Fruit fly (Drosophila melanogaster) whole organism, embryonic: ENCODE measurements around the gene Alp13.

Source experiments
- ATbp ChIP-seq: fragments of 200-800 bp; sonication (Bioruptor generic); optimal IDR thresholded peaks from 2 replicates; lab custom pipeline; 2017; ENCODE audit warnings: missing biosample characterization, mild to moderate bottlenecking, missing genetic modification characterization, missing genetic modification reagents
- Atf6 ChIP-seq: fragments of 200-800 bp; sonication (Bioruptor generic); IDR thresholded peaks from 2 replicates; pipeline ENCODE4 v1.3.6; 2022; ENCODE audit warnings: missing biosample characterization, missing genetic modification characterization
- CG10147 ChIP-seq: fragments of 200-800 bp; sonication (Bioruptor generic); optimal IDR thresholded peaks from 2 replicates; lab custom pipeline; 2019; ENCODE audit warnings: missing biosample characterization, mild to moderate bottlenecking, missing genetic modification characterization, moderate library complexity
- CG10654 ChIP-seq: fragments of 200-800 bp; sonication (Bioruptor generic); optimal IDR thresholded peaks from 2 replicates; lab custom pipeline; 2016; ENCODE audit warnings: missing biosample characterization, missing genetic modification characterization
- CG11696 ChIP-seq: fragments of 200-800 bp; sonication (Bioruptor generic); IDR thresholded peaks from 2 replicates; pipeline ENCODE4 v1.3.6; 2022; ENCODE audit warnings: missing biosample characterization, missing genetic modification characterization
- CG12299 ChIP-seq: fragments of 200-800 bp; sonication (Bioruptor generic); optimal IDR thresholded peaks from 2 replicates; lab custom pipeline; 2018; ENCODE audit warnings: missing biosample characterization, mild to moderate bottlenecking, missing genetic modification characterization
- CG12391 ChIP-seq: fragments of 200-800 bp; sonication (Bioruptor generic); optimal IDR thresholded peaks from 3 replicates; lab custom pipeline; 2018; ENCODE audit warnings: missing biosample characterization, mild to moderate bottlenecking, missing genetic modification characterization, moderate library complexity
- CG13296 ChIP-seq: fragments of 200-800 bp; sonication (Bioruptor generic); optimal IDR thresholded peaks from 3 replicates; lab custom pipeline; 2018; ENCODE audit warnings: missing biosample characterization, mild to moderate bottlenecking, missing genetic modification characterization
- CG14860 ChIP-seq: fragments of 200-800 bp; sonication (Bioruptor generic); IDR thresholded peaks from 3 replicates; pipeline ENCODE4 v1.3.6; 2022; ENCODE audit warnings: missing biosample characterization, missing genetic modification characterization; ENCODE audit not compliant: partially characterized antibody
- CG15514 ChIP-seq: fragments of 200-800 bp; sonication (Bioruptor generic); optimal IDR thresholded peaks from 3 replicates; lab custom pipeline; 2017; ENCODE audit warnings: missing biosample characterization, missing genetic modification characterization, mild to moderate bottlenecking, moderate library complexity, missing genetic modification reagents
- CG18011 ChIP-seq: fragments of 200-800 bp; sonication (Bioruptor generic); optimal IDR thresholded peaks from 2 replicates; lab custom pipeline; 2017; ENCODE audit warnings: missing biosample characterization, missing genetic modification characterization, mild to moderate bottlenecking, moderate library complexity, missing genotype
- CG18619 ChIP-seq: fragments of 200-800 bp; sonication (Bioruptor generic); optimal IDR thresholded peaks from 3 replicates; lab custom pipeline; 2017; ENCODE audit warnings: missing biosample characterization, mild to moderate bottlenecking, missing genetic modification characterization
- CG2712 ChIP-seq: fragments of 200-800 bp; optimal IDR thresholded peaks from 3 replicates; lab custom pipeline; 2019; ENCODE audit warnings: missing biosample characterization, mild to moderate bottlenecking, missing genetic modification characterization, moderate library complexity
- CG32767 ChIP-seq: fragments of 200-800 bp; sonication (Bioruptor generic); IDR thresholded peaks from 2 replicates; pipeline ENCODE4 v1.3.6; 2022; ENCODE audit warnings: missing biosample characterization, missing genetic modification characterization
- CG33557 ChIP-seq: fragments of 200-800 bp; sonication (Bioruptor generic); optimal IDR thresholded peaks from 2 replicates; lab custom pipeline; 2019; ENCODE audit warnings: missing biosample characterization, mild to moderate bottlenecking, missing genetic modification characterization, moderate library complexity
- CG6272 ChIP-seq: fragments of 200-800 bp; sonication (Bioruptor generic); IDR thresholded peaks from 2 replicates; pipeline ENCODE4 v1.3.6; 2022; ENCODE audit warnings: missing biosample characterization, missing genetic modification characterization
- CG6791 ChIP-seq: fragments of 200-800 bp; sonication (Bioruptor generic); IDR thresholded peaks from 3 replicates; pipeline ENCODE4 v1.3.6; 2022; ENCODE audit warnings: missing biosample characterization, missing genetic modification characterization; ENCODE audit not compliant: partially characterized antibody
- CG7372 ChIP-seq: fragments of 200-800 bp; sonication (Bioruptor generic); IDR thresholded peaks from 2 replicates; pipeline ENCODE4 v1.3.6; 2022; ENCODE audit warnings: missing biosample characterization, missing genetic modification characterization
- CG8089 ChIP-seq: fragments of 200-800 bp; sonication (Bioruptor generic); optimal IDR thresholded peaks from 3 replicates; lab custom pipeline; 2016; ENCODE audit warnings: missing biosample characterization, missing genetic modification characterization
- Dbx ChIP-seq: fragments of 200-800 bp; sonication (Bioruptor generic); IDR thresholded peaks from 3 replicates; pipeline ENCODE4 v1.3.6; 2022; ENCODE audit warnings: missing biosample characterization, missing genetic modification characterization
- Dek ChIP-seq: fragments of 200-800 bp; sonication (Bioruptor generic); optimal IDR thresholded peaks from 3 replicates; lab custom pipeline; 2019; ENCODE audit warnings: missing biosample characterization, mild to moderate bottlenecking, missing genetic modification characterization, moderate library complexity
- Dref ChIP-seq: fragments of 200-800 bp; sonication (Bioruptor generic); IDR thresholded peaks from 2 replicates; pipeline ENCODE4 v1.3.6; 2022; ENCODE audit warnings: missing biosample characterization, missing genetic modification characterization
- H15 ChIP-seq: fragments of 200-800 bp; sonication (Bioruptor generic); IDR thresholded peaks from 3 replicates; pipeline ENCODE4 v1.3.6; 2022; ENCODE audit warnings: missing biosample characterization, missing genetic modification characterization
- HmgD ChIP-seq: fragments of 200-800 bp; sonication (Bioruptor generic); optimal IDR thresholded peaks from 3 replicates; lab custom pipeline; 2016; ENCODE audit warnings: missing biosample characterization, missing genetic modification characterization
- Hr3 ChIP-seq: fragments of 200-800 bp; sonication (Bioruptor generic); optimal IDR thresholded peaks from 3 replicates; lab custom pipeline; 2016; ENCODE audit warnings: missing biosample characterization, missing genetic modification characterization
- Hr39 ChIP-seq: fragments of >200 bp; optimal IDR thresholded peaks from 2 replicates; lab custom pipeline; 2017
- Lim3 ChIP-seq: fragments of 200-800 bp; sonication (Bioruptor generic); IDR thresholded peaks from 2 replicates; pipeline ENCODE4 v1.3.6; 2022; ENCODE audit warnings: missing biosample characterization, missing genetic modification characterization
- Mes4 ChIP-seq: fragments of 200-800 bp; sonication (Bioruptor generic); optimal IDR thresholded peaks from 2 replicates; lab custom pipeline; 2016; ENCODE audit warnings: missing biosample characterization, missing genetic modification characterization
- NC2α ChIP-seq: fragments of 200-800 bp; sonication (Bioruptor generic); optimal IDR thresholded peaks from 2 replicates; lab custom pipeline; 2016; ENCODE audit warnings: missing biosample characterization, missing genetic modification characterization
- Neu2 ChIP-seq: fragments of 200-800 bp; sonication (Bioruptor generic); optimal IDR thresholded peaks from 3 replicates; lab custom pipeline; 2016; ENCODE audit warnings: missing biosample characterization, missing genetic modification characterization, borderline replicate concordance
- Ptx1 ChIP-seq: fragments of 200-800 bp; sonication (Bioruptor generic); IDR thresholded peaks from 2 replicates; pipeline ENCODE4 v1.3.6; 2022; ENCODE audit warnings: missing biosample characterization, missing genetic modification characterization
- Sin3A ChIP-seq: fragments of >200 bp; optimal IDR thresholded peaks from 2 replicates; lab custom pipeline; 2018
- Sox102F ChIP-seq: fragments of 200-800 bp; sonication (Bioruptor generic); optimal IDR thresholded peaks from 2 replicates; lab custom pipeline; 2018; ENCODE audit warnings: missing biosample characterization, mild to moderate bottlenecking, missing genetic modification characterization, moderate library complexity
- Sry-β ChIP-seq: fragments of 200-800 bp; sonication (Bioruptor generic); optimal IDR thresholded peaks from 2 replicates; lab custom pipeline; 2018; ENCODE audit warnings: missing biosample characterization, mild to moderate bottlenecking, missing genetic modification characterization, moderate library complexity
- Sry-δ ChIP-seq: fragments of 200-800 bp; sonication (Bioruptor generic); optimal IDR thresholded peaks from 2 replicates; lab custom pipeline; 2016; ENCODE audit warnings: missing biosample characterization, missing genetic modification characterization
- Taf1 ChIP-seq: fragments of 200-800 bp; sonication (Bioruptor generic); IDR thresholded peaks from 2 replicates; pipeline ENCODE4 v1.3.6; 2022; ENCODE audit warnings: missing biosample characterization, missing genetic modification characterization
- Usf ChIP-seq: fragments of 200-800 bp; sonication (Bioruptor generic); optimal IDR thresholded peaks from 2 replicates; lab custom pipeline; 2017; ENCODE audit warnings: missing genotype, missing biosample characterization, missing genetic modification characterization
- Xrp1 ChIP-seq: fragments of 200-800 bp; sonication (Bioruptor generic); IDR thresholded peaks from 2 replicates; pipeline ENCODE4 v1.3.6; 2022; ENCODE audit warnings: missing biosample characterization, missing genetic modification characterization
- chm ChIP-seq: fragments of 200-800 bp; sonication (Bioruptor generic); IDR thresholded peaks from 2 replicates; pipeline ENCODE4 v1.3.6; 2022; ENCODE audit warnings: missing biosample characterization, missing genetic modification characterization
- crol ChIP-seq: fragments of 200-800 bp; sonication (Bioruptor generic); IDR thresholded peaks from 2 replicates; pipeline ENCODE4 v1.3.6; 2022; ENCODE audit warnings: missing biosample characterization, missing genetic modification characterization
- en ChIP-seq: fragments of 200-800 bp; sonication (Bioruptor generic); optimal IDR thresholded peaks from 2 replicates; lab custom pipeline; 2016; ENCODE audit warnings: missing biosample characterization, missing genetic modification characterization
- grau ChIP-seq: fragments of 200-800 bp; optimal IDR thresholded peaks from 3 replicates; lab custom pipeline; 2019; ENCODE audit warnings: missing biosample characterization, mild to moderate bottlenecking, missing genetic modification characterization, moderate library complexity
- ken ChIP-seq: fragments of 200-800 bp; sonication (Bioruptor generic); IDR thresholded peaks from 3 replicates; pipeline ENCODE4 v1.3.6; 2022; ENCODE audit warnings: missing biosample characterization, missing genetic modification characterization
- lola ChIP-seq, 3 experiments: fragments of >200 bp in 2 of 3; fragments of 200-800 bp in 1 of 3; sonication (Bioruptor generic) in 1 of 3; optimal IDR thresholded peaks; 2 replicates each; lab custom pipeline; 2017 to 2019; ENCODE audit warnings: missing biosample characterization in 3 of 3, missing genetic modification characterization in 3 of 3, mild to moderate bottlenecking in 1 of 3, moderate library complexity in 1 of 3
- luna ChIP-seq: fragments of 200-800 bp; sonication (Bioruptor generic); optimal IDR thresholded peaks from 2 replicates; lab custom pipeline; 2016; ENCODE audit warnings: missing biosample characterization, missing genetic modification characterization
- nom ChIP-seq: fragments of 200-800 bp; sonication (Bioruptor generic); optimal IDR thresholded peaks from 2 replicates; lab custom pipeline; 2017; ENCODE audit warnings: missing biosample characterization, missing genetic modification characterization, mild to moderate bottlenecking, moderate library complexity, missing genetic modification reagents
- otp ChIP-seq: fragments of 200-800 bp; sonication (Bioruptor generic); IDR thresholded peaks from 3 replicates; pipeline ENCODE4, ENCODE4 v1.3.6; 2022; ENCODE audit warnings: missing biosample characterization, missing genetic modification characterization
- pan ChIP-seq, 4 experiments: fragments of >200 bp in 3 of 4; fragments of 200-800 bp in 1 of 4; sonication (Bioruptor generic) in 1 of 4; optimal IDR thresholded peaks in 3 of 4; IDR thresholded peaks in 1 of 4; 2 replicates each; pipeline versions ENCODE4 v1.3.6 to Lab custom; 2017 to 2022; ENCODE audit warnings: missing biosample characterization in 2 of 4, missing genetic modification characterization in 2 of 4, mixed read lengths in 1 of 4
- pum ChIP-seq: fragments of 200-800 bp; sonication (Bioruptor generic); optimal IDR thresholded peaks from 2 replicates; lab custom pipeline; 2016; ENCODE audit warnings: missing biosample characterization, missing genetic modification characterization
- stwl ChIP-seq: fragments of 200-800 bp; sonication (Bioruptor generic); optimal IDR thresholded peaks from 3 replicates; lab custom pipeline; 2018; ENCODE audit warnings: missing biosample characterization, mild to moderate bottlenecking, missing genetic modification characterization, moderate library complexity
- tio ChIP-seq: fragments of 200-800 bp; sonication (Bioruptor generic); optimal IDR thresholded peaks from 2 replicates; lab custom pipeline; 2017; ENCODE audit warnings: missing biosample characterization, missing genetic modification characterization, inconsistent platforms
- tll ChIP-seq, 2 experiments: fragments of 200-800 bp in 1 of 2; fragments of >200 bp in 1 of 2; sonication (Bioruptor generic) in 1 of 2; optimal IDR thresholded peaks; 2 replicates each; lab custom pipeline; 2017 to 2019; ENCODE audit warnings: missing biosample characterization in 2 of 2, missing genetic modification characterization in 2 of 2, mild to moderate bottlenecking in 1 of 2, moderate library complexity in 1 of 2

Alp13 gene

dm6 chr3R:10098296-10098675, 23.1 kb upstream of the Alp13 start:
- TF ChIP-seq NC2α (no peak), en (no peak), Hr39 (no peak), Sry-δ (GFP tag; lab: Kevin White, UChicago) (no peak), Sry-β (GFP tag; lab: Kevin White, UChicago) (no peak), Sin3A (no peak), CG2712 (tag; lab: Kevin White, UChicago) (no peak), Neu2 (GFP tag; lab: Kevin White, UChicago) (no peak), grau (tag; lab: Kevin White, UChicago) (no peak), CG12391 (tag; lab: Kevin White, UChicago) (no peak), tll (GFP tag; optimal IDR thresholded peaks at IDR 0.05; lab: Kevin White, UChicago) (no peak), CG11696 (GFP tag; lab: Robert Waterston, UW) (no peak), Ptx1 (GFP tag; lab: Robert Waterston, UW) (no peak), CG10654 (GFP tag; lab: Kevin White, UChicago) (no peak), Xrp1 (GFP tag; lab: Robert Waterston, UW) (no peak), crol (GFP tag; lab: Robert Waterston, UW) (peak; percentile 54; the same call in 1 of the 2 replicates), Hr3 (no peak), ATbp (GFP tag; lab: Kevin White, UChicago) (no peak), stwl (no peak), Usf (GFP tag; lab: Kevin White, UChicago) (no peak), CG10147 (GFP tag; lab: Kevin White, UChicago) (no peak), CG13296 (no peak), pan (optimal IDR thresholded peaks at IDR 0.05; lab: Kevin White, UChicago) (no peak), pan (GFP tag; optimal IDR thresholded peaks at IDR 0.05 in 1 of 2, IDR thresholded peaks at IDR 0.05 in 1 of 2) (no peak), CG15514 (GFP tag; lab: Kevin White, UChicago) (no peak), CG6791 (GFP tag; lab: Robert Waterston, UW) (no peak), lola (GFP tag; optimal IDR thresholded peaks at IDR 0.05; lab: Kevin White, UChicago) (no peak), Taf1 (GFP tag; lab: Robert Waterston, UW) (no peak), luna (GFP tag; lab: Kevin White, UChicago) (no peak), CG33557 (GFP tag; lab: Kevin White, UChicago) (no peak), HmgD (no peak), tio (GFP tag; lab: Kevin White, UChicago) (peak; percentile 4), CG7372 (no peak), CG32767 (GFP tag; lab: Robert Waterston, UW) (no peak), Dref (GFP tag; lab: Robert Waterston, UW) (no peak), H15 (GFP tag; lab: Robert Waterston, UW) (0 out of 3 replicates have a peak, but pooled peaks have one; percentile 2), nom (GFP tag; lab: Kevin White, UChicago) (no peak), Atf6 (GFP tag; lab: Robert Waterston, UW) (no peak), CG18011 (GFP tag; lab: Kevin White, UChicago) (no peak), CG12299 (tag; lab: Kevin White, UChicago) (no peak), CG18619 (GFP tag; lab: Kevin White, UChicago) (no peak), otp (GFP tag; lab: Robert Waterston, UW) (peak; percentile 75; the same call in 2 of the 3 replicates), Lim3 (GFP tag; lab: Robert Waterston, UW) (no peak), CG6272 (GFP tag; lab: Robert Waterston, UW) (no peak), Dek (tag; lab: Kevin White, UChicago) (no peak), Dbx (GFP tag; lab: Robert Waterston, UW) (0 out of 3 replicates have a peak, but pooled peaks have one; percentile 3), Sox102F (GFP tag; lab: Kevin White, UChicago) (no peak), chm (GFP tag; lab: Robert Waterston, UW) (no peak), ken (GFP tag; lab: Robert Waterston, UW) (no peak), pum (GFP tag; lab: Kevin White, UChicago) (no peak), CG14860 (GFP tag; lab: Robert Waterston, UW) (no peak), CG8089 (GFP tag; lab: Kevin White, UChicago) (no peak), Mes4 (GFP tag; lab: Kevin White, UChicago) (no peak)
